Worm (Caenorhabditis elegans) whole organism, L4 larva: ENCODE data around the gene ins-35.
"Not testable (repeated sequence)": the region's sequence is repeated elsewhere in the genome, so short reads cannot be mapped to it uniquely, and the experiment has no call there.

ENCODE experiments used
- D1046.2 ChIP-seq: fragments of 200-800 bp; sonication (Bioruptor generic); IDR thresholded peaks from 2 replicates; pipeline ENCODE4 v1.3.6; 2022; ENCODE audit warnings: missing genetic modification characterization, missing compliant biosample characterization
- F10B5.3 ChIP-seq: sonication (generic microtip); optimal IDR thresholded peaks from 2 replicates; lab custom pipeline; 2016; ENCODE audit warnings: mild to moderate bottlenecking, missing genetic modification characterization, missing compliant biosample characterization
- F26F4.8 ChIP-seq: fragments of 200-800 bp; sonication (Bioruptor generic); conservative IDR thresholded peaks from 2 replicates; pipeline ENCODE4 v1.3.6; 2022; ENCODE audit warnings: missing genetic modification characterization, missing compliant biosample characterization
- Y105C5A.15 ChIP-seq: fragments of 200-800 bp; sonication (Bioruptor generic); IDR thresholded peaks from 2 replicates; pipeline ENCODE4 v1.3.6; 2022; ENCODE audit warnings: missing genetic modification characterization, missing compliant biosample characterization
- Y75B8A.6 ChIP-seq: fragments of 200-800 bp; sonication (Bioruptor generic); IDR thresholded peaks from 2 replicates; pipeline ENCODE4 v1.3.6; 2022; ENCODE audit warnings: missing genetic modification reagents, missing genetic modification characterization, missing compliant biosample characterization
- aha-1 ChIP-seq: fragments of 150-350 bp; peaks from one replicate; lab custom pipeline; 2014; ENCODE audit warnings: missing biosample characterization, missing genetic modification characterization
- attf-4 ChIP-seq: sonication (generic microtip); optimal IDR thresholded peaks from 3 replicates; lab custom pipeline; 2017; ENCODE audit warnings: missing biosample characterization, missing genetic modification characterization
- ceh-32 ChIP-seq: sonication (generic microtip); optimal IDR thresholded peaks from 2 replicates; lab custom pipeline; 2016; ENCODE audit warnings: mild to moderate bottlenecking, missing genetic modification characterization, missing compliant biosample characterization; ENCODE audit not compliant: poor library complexity
- ceh-44 ChIP-seq: fragments of 200-800 bp; sonication (Bioruptor generic); IDR thresholded peaks from 2 replicates; pipeline ENCODE4 v1.3.6; 2022; ENCODE audit warnings: missing genetic modification reagents, missing genetic modification characterization, missing compliant biosample characterization
- ceh-82 ChIP-seq: sonication (generic microtip); optimal IDR thresholded peaks from 2 replicates; lab custom pipeline; 2017; ENCODE audit warnings: missing biosample characterization, missing genetic modification characterization
- ces-1 ChIP-seq: fragments of 150-350 bp; sonication (generic microtip); optimal IDR thresholded peaks from 4 replicates; lab custom pipeline; 2014; ENCODE audit warnings: missing biosample characterization, missing genetic modification reagents, missing genetic modification characterization
- daf-12 ChIP-seq: fragments of 150-350 bp; optimal IDR thresholded peaks from 2 replicates; lab custom pipeline; 2014; ENCODE audit warnings: missing biosample characterization, missing genetic modification reagents, missing genetic modification characterization
- daf-16 ChIP-seq, 3 experiments: sonication (generic microtip); optimal IDR thresholded peaks; 2 replicates each; lab custom pipeline; 2016 to 2017; ENCODE audit warnings: missing genetic modification characterization in 3 of 3, missing genetic modification reagents in 3 of 3, mild to moderate bottlenecking in 2 of 3, missing compliant biosample characterization in 2 of 3, missing biosample characterization in 1 of 3, moderate library complexity in 1 of 3
- daf-8 ChIP-seq: fragments of 200-800 bp; sonication (Bioruptor generic); IDR thresholded peaks from 2 replicates; pipeline ENCODE4 v1.3.6; 2022; ENCODE audit warnings: missing genetic modification characterization, missing compliant biosample characterization
- dmd-8 ChIP-seq: fragments of 200-800 bp; sonication (Bioruptor generic); IDR thresholded peaks from 2 replicates; pipeline ENCODE4 v1.3.6; 2022; ENCODE audit warnings: missing genetic modification characterization, missing compliant biosample characterization
- dmd-9 ChIP-seq: fragments of 200-800 bp; sonication (Bioruptor generic); IDR thresholded peaks from 2 replicates; pipeline ENCODE4 v1.3.6; 2022; ENCODE audit warnings: missing genetic modification reagents, missing genetic modification characterization, missing compliant biosample characterization
- dpl-1 ChIP-seq: fragments of 150-350 bp; optimal IDR thresholded peaks from 2 replicates; lab custom pipeline; 2014; ENCODE audit warnings: missing biosample characterization, missing genetic modification reagents, missing genetic modification characterization
- dve-1 ChIP-seq: sonication (generic microtip); optimal IDR thresholded peaks from 2 replicates; lab custom pipeline; 2017; ENCODE audit warnings: antibody characterized with exemption, mild to moderate bottlenecking, missing genetic modification characterization, missing compliant biosample characterization; ENCODE audit not compliant: insufficient read depth
- hif-1 ChIP-seq, 2 experiments: sonication (generic microtip); optimal IDR thresholded peaks; 2 replicates each; lab custom pipeline; 2016 to 2017; ENCODE audit warnings: missing compliant biosample characterization in 2 of 2, missing genetic modification characterization in 2 of 2, missing genetic modification reagents in 2 of 2, missing genotype in 2 of 2, mild to moderate bottlenecking in 1 of 2
- hlh-30 ChIP-seq: sonication (generic microtip); optimal IDR thresholded peaks from 2 replicates; lab custom pipeline; 2017; ENCODE audit warnings: antibody characterized with exemption, mild to moderate bottlenecking, missing genetic modification characterization, missing compliant biosample characterization; ENCODE audit not compliant: insufficient read depth
- lsy-2 ChIP-seq, 2 experiments: fragments of 150-350 bp in 1 of 2; sonication (generic microtip) in 1 of 2; optimal IDR thresholded peaks; 2 replicates each; lab custom pipeline; 2014 to 2017; ENCODE audit warnings: missing biosample characterization in 2 of 2, missing genetic modification characterization in 2 of 2
- mdl-1 ChIP-seq, 2 experiments: fragments of 150-350 bp in 1 of 2; sonication (generic microtip) in 1 of 2; optimal IDR thresholded peaks; 2 replicates each; lab custom pipeline; 2014 to 2017; ENCODE audit warnings: missing biosample characterization in 2 of 2, missing genetic modification characterization in 2 of 2
- mdt-29 ChIP-seq: fragments of 200-800 bp; sonication (Bioruptor generic); IDR thresholded peaks from 2 replicates; pipeline ENCODE4 v1.3.6; 2022; ENCODE audit warnings: missing genetic modification reagents, missing genetic modification characterization, missing compliant biosample characterization
- nhr-102 ChIP-seq: sonication (generic microtip); optimal IDR thresholded peaks from 2 replicates; lab custom pipeline; 2016; ENCODE audit warnings: mild to moderate bottlenecking, missing genetic modification characterization, moderate library complexity, missing compliant biosample characterization
- nhr-11 ChIP-seq: fragments of 150-350 bp; optimal IDR thresholded peaks from 2 replicates; lab custom pipeline; 2014; ENCODE audit warnings: missing biosample characterization, missing genetic modification characterization
- nhr-25 ChIP-seq: sonication (generic microtip); optimal IDR thresholded peaks from 2 replicates; lab custom pipeline; 2017; ENCODE audit warnings: missing genetic modification characterization, mild to moderate bottlenecking, missing compliant biosample characterization, antibody characterized with exemption, moderate library complexity, borderline replicate concordance; ENCODE audit not compliant: insufficient read depth
- nhr-28 ChIP-seq: fragments of 150-350 bp; optimal IDR thresholded peaks from 2 replicates; lab custom pipeline; 2014; ENCODE audit warnings: missing biosample characterization, missing genetic modification characterization
- nhr-41 ChIP-seq: fragments of 200-800 bp; sonication (Bioruptor generic); IDR thresholded peaks from 2 replicates; pipeline ENCODE4 v1.3.6; 2022; ENCODE audit warnings: missing genetic modification reagents, missing genetic modification characterization, missing compliant biosample characterization
- nhr-48 ChIP-seq: sonication (generic microtip); optimal IDR thresholded peaks from 2 replicates; lab custom pipeline; 2016; ENCODE audit warnings: mild to moderate bottlenecking, missing genetic modification characterization, missing compliant biosample characterization
- nhr-77 ChIP-seq: fragments of 150-350 bp; optimal IDR thresholded peaks from 2 replicates; lab custom pipeline; 2014; ENCODE audit warnings: missing biosample characterization, missing genetic modification characterization
- pqm-1 ChIP-seq: sonication (generic microtip); optimal IDR thresholded peaks from 2 replicates; lab custom pipeline; 2017; ENCODE audit warnings: missing biosample characterization, missing genetic modification characterization
- rbr-2 ChIP-seq: sonication (generic microtip); optimal IDR thresholded peaks from 2 replicates; lab custom pipeline; 2016; ENCODE audit warnings: missing genotype, missing genetic modification characterization, missing compliant biosample characterization
- snpc-4 ChIP-seq: fragments of 150-350 bp; optimal IDR thresholded peaks from 2 replicates; lab custom pipeline; 2014; ENCODE audit warnings: missing biosample characterization, missing genetic modification characterization
- tag-97 ChIP-seq: fragments of 200-800 bp; sonication (Bioruptor generic); IDR thresholded peaks from 2 replicates; pipeline ENCODE4 v1.3.6; 2022; ENCODE audit warnings: missing genetic modification characterization, missing compliant biosample characterization
- unc-130 ChIP-seq: sonication (generic microtip); optimal IDR thresholded peaks from 2 replicates; lab custom pipeline; 2016; ENCODE audit warnings: missing genetic modification reagents, missing genetic modification characterization, missing compliant biosample characterization
- zfp-3 ChIP-seq: fragments of 200-800 bp; sonication (Bioruptor generic); conservative IDR thresholded peaks from 2 replicates; pipeline ENCODE4 v1.3.6; 2022; ENCODE audit warnings: missing genetic modification reagents, missing genetic modification characterization, missing compliant biosample characterization
- zip-2 ChIP-seq: fragments of 150-350 bp; optimal IDR thresholded peaks from 2 replicates; lab custom pipeline; 2014; ENCODE audit warnings: missing biosample characterization, missing genetic modification characterization
- ztf-11 ChIP-seq: fragments of 150-350 bp; optimal IDR thresholded peaks from 2 replicates; lab custom pipeline; 2014; ENCODE audit warnings: missing biosample characterization, missing genetic modification characterization

The ins-35 gene

DNA sequence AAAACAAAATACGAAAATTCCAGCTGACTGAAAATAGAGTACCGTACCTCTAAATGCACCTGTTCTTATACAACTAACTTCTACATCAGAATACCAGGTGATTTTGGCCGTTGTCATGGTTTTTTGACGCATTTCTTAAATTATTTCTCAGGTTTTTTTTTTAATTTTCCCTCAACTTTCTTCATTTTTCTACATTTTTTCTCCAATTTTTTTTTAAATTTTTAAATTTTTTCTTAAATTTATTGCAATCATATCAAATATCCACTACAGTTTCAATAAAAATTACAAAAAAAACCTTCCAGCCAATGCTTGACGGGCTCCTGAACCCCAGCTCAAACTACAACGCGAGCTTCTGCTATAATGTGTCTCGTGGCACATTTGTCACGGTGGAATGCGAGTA, 24.1 kb upstream of the ins-35 start, which contains the start of gene K02E2.1:
K02E2.1 (plus strand) TSS at position 301 of the 400 bp plus-strand sequence.
- TF ChIP-seq hif-1 (tag; optimal IDR thresholded peaks at IDR 0.05; lab: Kevin White, UChicago) = no peak
- no peak for TF ChIP-seq nhr-11 (tag; lab: Kevin White, UChicago)
- no peak for TF ChIP-seq dmd-9
- no peak for TF ChIP-seq attf-4 (tag; lab: Kevin White, UChicago)
- TF ChIP-seq, all 104 proteins: peak for 0

DNA sequence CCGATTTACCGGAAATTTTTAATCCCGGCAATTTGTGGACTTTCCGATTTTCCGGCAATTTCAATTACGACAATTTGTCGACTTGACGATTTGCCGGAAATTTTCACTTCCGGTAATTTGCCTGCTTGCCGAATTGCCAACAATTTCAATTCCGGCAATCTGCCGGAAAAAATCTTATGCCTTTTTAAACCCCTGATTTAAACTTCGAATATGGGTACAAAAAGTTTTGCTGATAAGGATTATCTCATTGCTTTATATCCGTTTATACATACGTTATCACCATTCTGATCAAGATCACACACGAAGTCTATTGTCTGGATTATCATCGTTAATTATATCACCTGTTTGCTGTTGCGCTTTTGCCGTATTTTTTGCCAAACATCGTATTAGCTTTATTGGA, 18.9 kb upstream of the ins-35 start, which contains the start of gene grd-11:
grd-11 (plus strand) TSS at position 301 of the 400 bp plus-strand sequence.
- TF ChIP-seq nhr-25 = no peak
- TF ChIP-seq tag-97 = no peak
- no peak for TF ChIP-seq mdt-29
- no peak for TF ChIP-seq unc-130 (GFP tag; lab: Kevin White, UChicago)
- peak; percentile 29 for TF ChIP-seq aha-1 (tag; lab: Kevin White, UChicago)
- TF ChIP-seq ceh-44 (GFP tag; lab: Robert Waterston, UW) = no peak
- no peak for TF ChIP-seq Y105C5A.15 (GFP tag; lab: Robert Waterston, UW)
- TF ChIP-seq F26F4.8 (GFP tag; lab: Robert Waterston, UW) = no peak
- no peak for TF ChIP-seq nhr-102
- TF ChIP-seq, all 104 proteins: peak for 1

DNA sequence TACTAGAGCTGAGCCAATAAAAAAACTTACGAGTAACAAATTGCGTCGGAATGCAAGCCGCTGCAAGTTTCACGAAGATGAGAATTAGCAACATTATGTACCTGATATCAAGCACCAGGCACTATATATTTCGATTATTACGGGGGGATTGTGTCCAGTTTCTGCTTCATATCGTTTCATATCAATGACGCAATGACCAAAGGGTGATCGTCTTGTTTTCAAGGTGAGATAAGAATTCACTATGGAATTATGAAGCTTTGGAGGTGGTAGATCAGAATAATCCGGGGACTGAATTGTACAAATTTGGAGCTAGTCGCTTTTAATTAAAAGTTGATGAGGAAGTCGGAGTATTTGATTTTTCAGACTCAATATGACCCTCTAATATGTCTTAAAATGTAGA, 8.5 kb upstream of the ins-35 start, which contains the start of gene K02E2.8:
K02E2.8 (minus strand) TSS at position 101 of the 400 bp plus-strand sequence.
- TF ChIP-seq Y75B8A.6 (GFP tag; lab: Robert Waterston, UW) = no peak
- TF ChIP-seq dmd-8 (GFP tag; lab: Robert Waterston, UW) = no peak
- TF ChIP-seq F10B5.3 (tag; lab: Kevin White, UChicago) = no peak
- no peak for TF ChIP-seq hlh-30
- peak; percentile 6 for TF ChIP-seq aha-1 (tag; lab: Kevin White, UChicago)
- no peak for TF ChIP-seq snpc-4

DNA sequence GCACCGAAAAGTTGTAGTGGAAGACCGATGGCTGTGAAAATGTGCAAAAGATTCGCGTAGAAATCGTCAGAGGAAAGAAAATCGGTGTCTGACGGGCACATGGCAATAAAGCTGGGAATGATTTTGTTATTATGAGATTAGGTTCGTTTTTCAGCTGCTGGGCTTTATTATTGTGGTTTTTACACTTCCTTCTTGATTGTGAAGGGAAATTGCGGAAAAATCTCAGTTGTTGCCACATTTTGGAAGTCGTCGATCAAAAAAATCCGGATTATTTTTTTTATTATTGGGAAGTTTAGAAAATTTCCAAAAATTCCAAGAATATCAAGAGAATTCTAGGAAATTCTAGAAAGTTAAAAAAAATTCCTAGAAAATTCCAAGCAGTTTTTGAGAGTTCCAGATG, 6.2 kb upstream of the ins-35 start, which contains the start of gene srh-177:
srh-177 (minus strand) TSS at position 101 of the 400 bp plus-strand sequence.
- not testable (repeated sequence) for TF ChIP-seq nhr-102; ceh-32 (tag; lab: Kevin White, UChicago); zfp-3 (GFP tag; lab: Robert Waterston, UW)

DNA sequence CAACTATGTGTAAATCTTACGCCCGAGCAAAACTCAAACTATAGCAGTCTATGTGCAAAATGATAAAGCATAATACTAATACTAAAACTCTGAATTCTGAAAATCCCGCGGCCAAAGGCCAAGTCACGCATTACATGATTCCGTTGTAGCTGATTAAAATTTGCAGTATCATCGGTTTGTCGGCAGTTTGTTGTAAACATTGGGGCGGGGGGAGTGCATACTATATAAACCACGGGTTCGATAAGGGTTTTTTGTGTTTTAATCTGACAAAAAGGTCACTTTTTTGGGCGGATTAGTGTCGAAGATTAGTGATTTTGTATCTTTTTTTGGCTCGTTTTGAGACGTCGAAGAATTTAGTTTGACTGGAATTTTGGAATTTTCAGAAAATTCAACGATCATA, 852 bp upstream of the ins-35 start:
- TF ChIP-seq nhr-77 (tag; lab: Kevin White, UChicago) (peak; percentile 34), aha-1 (tag; lab: Kevin White, UChicago) (no peak), daf-12 (tag; lab: Kevin White, UChicago) (no peak), dpl-1 (no peak), ceh-82 (no peak), ces-1 (GFP tag; lab: Kevin White, UChicago) (no peak), rbr-2 (tag; lab: Kevin White, UChicago) (no peak), nhr-11 (tag; lab: Kevin White, UChicago) (no peak), nhr-48 (tag; lab: Kevin White, UChicago) (no peak), mdt-29 (no peak), pqm-1 (tag; lab: Kevin White, UChicago) (peak; percentile 52), daf-8 (GFP tag; lab: Robert Waterston, UW) (no peak), daf-16 (GFP tag; optimal IDR thresholded peaks at IDR 0.05; lab: Kevin White, UChicago) (no peak), daf-16 (tag; optimal IDR thresholded peaks at IDR 0.05; lab: Kevin White, UChicago) (peak; percentile 67), lsy-2 (tag; optimal IDR thresholded peaks at IDR 0.05; lab: Kevin White, UChicago) (no peak), ceh-44 (GFP tag; lab: Robert Waterston, UW) (no peak), dve-1 (peak; percentile 30), zip-2 (tag; lab: Kevin White, UChicago) (no peak), nhr-28 (tag; lab: Kevin White, UChicago) (peak; percentile 60), D1046.2 (GFP tag; lab: Robert Waterston, UW) (no peak), nhr-41 (GFP tag; lab: Robert Waterston, UW) (no peak), ztf-11 (tag; lab: Kevin White, UChicago) (no peak), mdl-1 (tag; optimal IDR thresholded peaks at IDR 0.05; lab: Kevin White, UChicago) (no peak)
